Fruit fly (Drosophila melanogaster): ENCODE data around the gene CG8892.

dm6 chr2L:4942257-4942792 lies 39.1 kb downstream of the CG8892 start, which contains the start of gene synr:
- TF ChIP-seq CG8478 (optimal IDR thresholded peaks at IDR 0.05): no peak
- no peak for TF ChIP-seq EcR (GFP tag; optimal IDR thresholded peaks at IDR 0.05)

Data from whole organism.